Worm (Caenorhabditis elegans): ENCODE data around the gene catp-8.

Gene catp-8

DNA sequence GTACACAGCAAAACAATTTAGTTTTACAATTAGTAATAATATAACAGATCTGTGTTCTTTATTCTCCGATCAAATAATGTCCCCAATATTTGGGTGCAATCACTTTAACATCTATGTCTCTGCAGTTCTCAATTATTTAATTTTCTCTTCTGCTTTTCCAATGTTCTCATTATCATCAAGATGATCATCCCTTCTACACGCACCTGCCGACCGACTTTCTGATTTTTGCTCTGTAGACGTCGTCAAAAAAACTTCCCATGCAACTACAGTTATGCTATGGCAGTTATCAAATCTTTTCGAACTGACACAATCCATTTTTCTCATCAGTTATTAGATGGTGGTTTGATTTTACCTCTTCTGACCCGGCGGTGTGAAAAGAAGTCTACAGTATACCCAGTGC, 24.6 kb upstream of the catp-8 start:
- TF ChIP-seq hlh-15 (tag; optimal IDR thresholded peaks at IDR 0.05) (no peak), fax-1 (tag; optimal IDR thresholded peaks at IDR 0.05) (no peak), ceh-24 (tag; optimal IDR thresholded peaks at IDR 0.05) (no peak)

DNA sequence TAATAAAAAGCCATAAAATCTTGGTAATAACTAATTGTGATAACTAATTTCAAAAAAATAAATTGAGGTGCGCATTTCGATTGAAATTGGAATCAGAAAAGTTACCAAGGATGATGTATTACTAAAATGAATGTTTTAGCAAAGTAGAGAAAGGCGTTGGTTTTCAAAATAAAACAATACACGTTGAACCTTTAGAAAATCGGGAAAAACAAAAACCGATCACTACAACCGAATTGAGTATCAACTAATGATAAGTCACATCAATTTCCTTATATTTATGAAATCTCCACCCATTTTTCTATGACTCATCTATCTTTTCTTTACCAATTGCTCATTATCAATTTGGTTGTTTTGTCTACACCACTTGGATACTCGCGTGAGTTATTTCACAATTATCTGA, 21.4 kb upstream of the catp-8 start, which contains the start of gene H21P03.10:
Gene H21P03.10 (plus strand): TSS at position 301 of the 400 bp plus-strand sequence.
- TF ChIP-seq unc-55 (GFP tag; optimal IDR thresholded peaks at IDR 0.05) (no peak), hlh-8 (tag; optimal IDR thresholded peaks at IDR 0.05) (no peak), tbx-2 (tag; optimal IDR thresholded peaks at IDR 0.05) (no peak), C38D4.7 (GFP tag; optimal IDR thresholded peaks at IDR 0.05) (no peak), fkh-10 (GFP tag; optimal IDR thresholded peaks at IDR 0.05) (no peak), dve-1 (tag; optimal IDR thresholded peaks at IDR 0.05) (no peak), F13H6.1 (tag; optimal IDR thresholded peaks at IDR 0.05) (no peak), hlh-6 (tag; optimal IDR thresholded peaks at IDR 0.05) (no peak), ceh-22 (tag; optimal IDR thresholded peaks at IDR 0.05) (no peak), zip-5 (tag; optimal IDR thresholded peaks at IDR 0.05) (no peak), ref-2 (tag; optimal IDR thresholded peaks at IDR 0.05) (no peak)

DNA sequence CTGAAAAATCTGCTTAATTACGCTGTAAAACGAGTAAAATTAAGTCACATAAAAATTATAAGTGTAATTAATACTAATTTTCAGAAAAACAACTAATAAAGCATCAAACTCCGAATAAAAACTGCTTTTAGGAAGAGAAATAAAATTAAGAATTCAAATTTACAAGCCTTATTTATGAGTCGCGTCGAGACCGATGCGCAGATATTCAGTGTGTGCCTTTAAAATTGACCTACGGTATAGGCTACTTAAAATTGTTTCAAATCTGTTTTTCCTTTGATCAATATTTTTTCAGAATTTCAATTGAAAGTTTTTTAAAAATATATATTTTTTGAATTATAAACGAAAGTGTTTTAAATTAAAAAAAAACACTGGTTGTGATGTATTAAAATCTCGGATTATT, 19.1 kb upstream of the catp-8 start, which contains the start of gene sms-1:
Gene sms-1 (minus strand): TSS at position 6 of the 400 bp plus-strand sequence.
- TF ChIP-seq dve-1 (tag; optimal IDR thresholded peaks at IDR 0.05): no peak
- no peak for TF ChIP-seq madf-2 (tag; optimal IDR thresholded peaks at IDR 0.05)
- TF ChIP-seq hlh-15 (tag; optimal IDR thresholded peaks at IDR 0.05): no peak
- no peak for TF ChIP-seq mec-3 (tag; optimal IDR thresholded peaks at IDR 0.05; ENCODE audit: borderline replicate concordance)
- no peak for TF ChIP-seq K02D7.2 (tag; optimal IDR thresholded peaks at IDR 0.05)

- no peak for TF ChIP-seq pqm-1 (tag; optimal IDR thresholded peaks at IDR 0.05)
- peak; percentile 50 for TF ChIP-seq ceh-48 (tag; optimal IDR thresholded peaks at IDR 0.05)
- no peak for TF ChIP-seq hlh-6 (tag; optimal IDR thresholded peaks at IDR 0.05)
- TF ChIP-seq fkh-10 (GFP tag; optimal IDR thresholded peaks at IDR 0.05): no peak
- TF ChIP-seq unc-55 (GFP tag; optimal IDR thresholded peaks at IDR 0.05): no peak
- TF ChIP-seq unc-42 (tag; optimal IDR thresholded peaks at IDR 0.05): peak; percentile 64
- no peak for TF ChIP-seq madf-2 (tag; optimal IDR thresholded peaks at IDR 0.05)
- no peak for TF ChIP-seq zip-5 (tag; optimal IDR thresholded peaks at IDR 0.05)
- TF ChIP-seq pag-3 (tag; optimal IDR thresholded peaks at IDR 0.05; ENCODE audit: borderline replicate concordance): no peak
- TF ChIP-seq sdc-2 (tag; optimal IDR thresholded peaks at IDR 0.05): no peak
- peak; percentile 10 for TF ChIP-seq ceh-31 (tag; optimal IDR thresholded peaks at IDR 0.05)
- no peak for TF ChIP-seq ama-1 (optimal IDR thresholded peaks at IDR 0.05)
- peak; percentile 14 for TF ChIP-seq ceh-19 (GFP tag; optimal IDR thresholded peaks at IDR 0.05)
Observed at ce11 chrIV:11494924-11495323, 15.9 kb upstream of the catp-8 start.

DNA sequence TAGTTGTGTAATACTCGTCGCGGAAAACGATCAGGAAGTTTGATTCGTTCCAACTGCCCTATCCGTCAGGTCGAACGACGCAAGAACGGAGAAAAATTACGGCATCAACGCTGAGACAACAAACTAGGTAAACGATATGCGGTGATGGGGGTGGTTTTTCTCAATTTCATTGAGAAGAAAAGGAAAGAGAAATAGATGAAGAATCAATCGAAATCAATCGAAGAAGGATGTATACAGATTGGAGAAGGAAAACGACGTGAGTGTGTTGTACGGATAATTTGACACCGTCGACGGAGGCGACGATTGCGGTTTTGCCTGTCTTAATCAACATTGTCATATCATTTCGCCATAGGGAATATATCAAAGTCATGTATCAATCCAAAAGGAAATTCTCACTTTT, 14.8 kb upstream of the catp-8 start:
- TF ChIP-seq unc-42 (tag; optimal IDR thresholded peaks at IDR 0.05): no peak
- TF ChIP-seq pha-4 (tag; optimal IDR thresholded peaks at IDR 0.05): no peak
- no peak for TF ChIP-seq ceh-45 (GFP tag; IDR thresholded peaks at IDR 0.05)
- TF ChIP-seq nhr-11 (tag; optimal IDR thresholded peaks at IDR 0.05): no peak
- no peak for TF ChIP-seq sox-4 (tag; optimal IDR thresholded peaks at IDR 0.05)
- TF ChIP-seq ref-2 (tag; optimal IDR thresholded peaks at IDR 0.05): no peak
- no peak for TF ChIP-seq tbx-7 (tag; optimal IDR thresholded peaks at IDR 0.05)
- no peak for TF ChIP-seq hlh-30 (tag; optimal IDR thresholded peaks at IDR 0.05; ENCODE audit: insufficient read depth)

- TF ChIP-seq unc-3 (GFP tag; conservative IDR thresholded peaks at IDR 0.05) (no peak), unc-3 (tag; optimal IDR thresholded peaks at IDR 0.05) (no peak), ceh-18 (tag; optimal IDR thresholded peaks at IDR 0.05) (no peak), dve-1 (tag; optimal IDR thresholded peaks at IDR 0.05) (no peak), ceh-34 (tag; optimal IDR thresholded peaks at IDR 0.05) (no peak), ceh-48 (tag; optimal IDR thresholded peaks at IDR 0.05) (no peak), che-1 (tag; optimal IDR thresholded peaks at IDR 0.05) (no peak), ref-2 (tag; optimal IDR thresholded peaks at IDR 0.05) (no peak), fkh-10 (GFP tag; optimal IDR thresholded peaks at IDR 0.05) (no peak), K02D7.2 (tag; optimal IDR thresholded peaks at IDR 0.05) (no peak), ceh-2 (tag; optimal IDR thresholded peaks at IDR 0.05) (no peak), hlh-8 (tag; optimal IDR thresholded peaks at IDR 0.05) (no peak), gmeb-2 (tag; optimal IDR thresholded peaks at IDR 0.05) (no peak), fkh-6 (tag; optimal IDR thresholded peaks at IDR 0.05) (no peak), pat-9 (tag; optimal IDR thresholded peaks at IDR 0.05) (no peak), mec-3 (tag; optimal IDR thresholded peaks at IDR 0.05; ENCODE audit: borderline replicate concordance) (no peak), nfya-1 (tag; optimal IDR thresholded peaks at IDR 0.05) (no peak), ceh-30 (tag; optimal IDR thresholded peaks at IDR 0.05) (no peak), ceh-19 (GFP tag; optimal IDR thresholded peaks at IDR 0.05) (no peak), elt-4 (tag; optimal IDR thresholded peaks at IDR 0.05) (no peak)
Observed at ce11 chrIV:11492345-11492744, 13.3 kb upstream of the catp-8 start.
